Fruit fly (Drosophila melanogaster): ENCODE results near the gene Timp.

The Timp gene

DNA sequence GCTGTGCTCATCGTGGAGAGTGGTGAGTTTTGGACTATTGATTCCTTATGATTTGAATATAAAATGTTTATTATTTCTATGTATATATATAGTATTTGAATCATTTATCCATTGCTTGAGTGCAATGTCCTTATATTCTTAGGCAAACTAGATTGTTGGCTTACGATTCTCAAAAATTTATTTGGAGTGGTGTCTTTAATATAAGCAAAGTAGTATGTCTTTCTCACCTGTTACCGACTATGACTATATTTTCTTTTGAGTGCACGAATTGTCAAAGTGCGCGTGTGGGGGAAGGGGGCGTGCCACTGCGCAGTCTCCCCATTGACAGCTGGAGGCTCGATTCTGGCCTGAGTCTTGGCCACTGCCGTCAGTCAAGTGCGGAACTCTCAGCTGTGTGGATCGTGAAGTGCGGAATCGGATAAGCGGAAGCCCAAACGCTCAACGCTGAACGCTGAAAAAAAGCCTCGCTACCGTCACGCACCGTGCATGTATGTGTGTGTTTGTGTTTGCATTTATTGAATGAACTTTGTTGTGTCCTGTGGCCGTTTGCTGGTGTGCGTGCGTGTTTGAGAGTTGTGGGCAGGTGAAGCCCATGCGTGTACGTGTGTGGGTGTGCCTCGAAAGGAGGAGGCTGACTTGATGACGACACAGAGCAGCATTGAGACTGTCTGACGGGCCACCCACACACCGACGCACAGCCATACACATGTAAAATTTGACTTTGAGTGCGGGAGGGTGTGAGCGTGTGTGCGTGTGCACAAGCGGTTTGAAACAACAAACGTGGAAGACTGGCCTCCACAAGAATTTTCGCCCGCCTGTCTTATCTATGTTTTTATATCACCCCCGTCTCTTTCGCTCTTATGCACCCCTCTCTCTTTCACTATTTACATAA is 13.6 kb upstream of the Timp start:
- TF ChIP-seq ewg (GFP tag; optimal IDR thresholded peaks at IDR 0.05) (peak; percentile 98), Hr51 (GFP tag; optimal IDR thresholded peaks at IDR 0.05) (peak in 1 of 2 experiments; percentile 19), abd-A (tag; optimal IDR thresholded peaks at IDR 0.05) (peak; percentile 70), crp (GFP tag; optimal IDR thresholded peaks at IDR 0.05) (peak in 1 of 2 experiments; percentile 20), Hmr (GFP tag; optimal IDR thresholded peaks at IDR 0.05) (peak; percentile 29), NFAT (GFP tag; IDR thresholded peaks at IDR 0.05) (0 out of 2 replicates have a peak, but pooled peaks have one; percentile 11), prd (optimal IDR thresholded peaks at IDR 0.05) (no peak), prd (GFP tag; IDR thresholded peaks at IDR 0.05) (no peak), Ptx1 (GFP tag; IDR thresholded peaks at IDR 0.05) (no peak), Jarid2 (GFP tag; optimal IDR thresholded peaks at IDR 0.05) (peak; percentile 40), CG18599 (GFP tag; optimal IDR thresholded peaks at IDR 0.05) (peak; percentile 16), pzg (GFP tag; optimal IDR thresholded peaks at IDR 0.05) (peak; percentile 4), CG32532 (GFP tag; IDR thresholded peaks at IDR 0.05) (0 out of 2 replicates have a peak, but pooled peaks have one; percentile 14), Dbx (GFP tag; IDR thresholded peaks at IDR 0.05) (peak; percentile 40; the same call in 1 of the 3 replicates), CG12071 (GFP tag; optimal IDR thresholded peaks at IDR 0.05) (no peak), slbo (GFP tag; IDR thresholded peaks at IDR 0.05) (peak; percentile 6; the same call in 1 of the 2 replicates), CG31365 (tag; optimal IDR thresholded peaks at IDR 0.05) (no peak), CG12236 (GFP tag; optimal IDR thresholded peaks at IDR 0.05) (no peak), CG42726 (GFP tag; IDR thresholded peaks at IDR 0.05; ENCODE audit: partially characterized antibody) (0 out of 2 replicates have a peak, but pooled peaks have one; percentile 17), cg (GFP tag; optimal IDR thresholded peaks at IDR 0.05) (peak; percentile 62), CG12391 (tag; optimal IDR thresholded peaks at IDR 0.05) (no peak), nerfin-1 (tag; optimal IDR thresholded peaks at IDR 0.05) (peak; percentile 49), Med (GFP tag) (peak; percentile 62), Ets65A (GFP tag) (peak; percentile 90), sob (GFP tag; IDR thresholded peaks at IDR 0.05) (no peak), Asciz (GFP tag; optimal IDR thresholded peaks at IDR 0.05) (no peak), Atf3 (GFP tag; optimal IDR thresholded peaks at IDR 0.05) (no peak), Bgb (GFP tag; IDR thresholded peaks at IDR 0.05; ENCODE audit: partially characterized antibody) (peak; percentile 38; the same call in 1 of the 2 replicates), HLHmδ (GFP tag; optimal IDR thresholded peaks at IDR 0.05) (no peak), CG8478 (optimal IDR thresholded peaks at IDR 0.05) (peak; percentile 59), CG13894 (tag; optimal IDR thresholded peaks at IDR 0.05) (peak; percentile 18), CG10543 (GFP tag; optimal IDR thresholded peaks at IDR 0.05) (peak; percentile 17), chinmo (GFP tag; IDR thresholded peaks at IDR 0.05; ENCODE audit: partially characterized antibody) (0 out of 4 replicates have a peak, but pooled peaks have one; percentile 62), zf30C (GFP tag; optimal IDR thresholded peaks at IDR 0.05) (peak; percentile 33), CG16779 (GFP tag; IDR thresholded peaks at IDR 0.05) (peak; percentile 73), BtbVII (GFP tag; optimal IDR thresholded peaks at IDR 0.05) (no peak), Usf (GFP tag; optimal IDR thresholded peaks at IDR 0.05) (no peak), unc-4 (GFP tag; IDR thresholded peaks at IDR 0.05; ENCODE audit: partially characterized antibody) (0 out of 2 replicates have a peak, but pooled peaks have one; percentile 20), CG7839 (tag; optimal IDR thresholded peaks at IDR 0.05) (no peak), sens (GFP tag) (peak; percentile 25)
